Worm (Caenorhabditis elegans) whole organism, young adult: ENCODE data around the gene bgnt-1.2.

ENCODE experiments used
- dox-1 ChIP-seq: fragments of 200-800 bp; sonication (Bioruptor generic); IDR thresholded peaks from 2 replicates; pipeline ENCODE4 v1.3.6; 2022; ENCODE audit warnings: missing genetic modification reagents, missing genetic modification characterization, missing compliant biosample characterization
- nhr-90 ChIP-seq: sonication (generic microtip); optimal IDR thresholded peaks from 2 replicates; lab custom pipeline; 2016; ENCODE audit warnings: missing genotype, mild to moderate bottlenecking, missing genetic modification characterization, missing compliant biosample characterization
- sea-2 ChIP-seq: fragments of 200-800 bp; sonication (Bioruptor generic); IDR thresholded peaks from 2 replicates; pipeline ENCODE4 v1.3.6; 2022; ENCODE audit warnings: missing genetic modification characterization, missing compliant biosample characterization

- TF ChIP-seq sea-2 (GFP tag; lab: Robert Waterston, UW) (no peak), dox-1 (GFP tag; lab: Robert Waterston, UW) (no peak), nhr-90 (no peak)
Measured at ce11 chrV:2119529-2119928, 1.1 kb upstream of the bgnt-1.2 start, which contains the start of gene F22F7.11.
